Worm (Caenorhabditis elegans) whole organism, L4 larva: ENCODE measurements around the gene B0035.22.

Experiments used
- egl-43 ChIP-seq: fragments of 200-800 bp; sonication (Bioruptor generic); IDR thresholded peaks from 2 replicates; pipeline ENCODE4 v1.3.6; 2022; ENCODE audit warnings: missing genetic modification reagents, missing genetic modification characterization, missing compliant biosample characterization
- lin-29 ChIP-seq: fragments of 200-800 bp; sonication (Bioruptor generic); IDR thresholded peaks from 2 replicates; pipeline ENCODE4 v1.3.6; 2022; ENCODE audit warnings: missing genetic modification reagents, missing genetic modification characterization, missing compliant biosample characterization
- lin-39 ChIP-seq: fragments of 150-350 bp; optimal IDR thresholded peaks from 2 replicates; lab custom pipeline; 2014; ENCODE audit warnings: missing biosample characterization, missing genetic modification reagents, missing genetic modification characterization
- vab-7 ChIP-seq: fragments of 200-800 bp; sonication (Bioruptor generic); IDR thresholded peaks from 2 replicates; pipeline ENCODE4 v1.3.6; 2022; ENCODE audit warnings: missing genetic modification reagents, missing genetic modification characterization, missing compliant biosample characterization

Gene B0035.22

ce11 chrIV:11363806-11364562 is 49.0 kb downstream of the B0035.22 start (continued):
- TF ChIP-seq vab-7 (GFP tag; lab: Robert Waterston, UW) (no peak), egl-43 (GFP tag; lab: Robert Waterston, UW) (no peak), lin-29 (GFP tag; lab: Robert Waterston, UW) (no peak), lin-39 (no peak)
